Worm (Caenorhabditis elegans) whole organism, young adult: Measurements from ENCODE around the gene F55G7.1.

Experiments used
- B0019.2 ChIP-seq: fragments of 200-800 bp; sonication (Bioruptor generic); conservative IDR thresholded peaks from 2 replicates; pipeline ENCODE4 v1.3.6; 2022; ENCODE audit warnings: missing genetic modification reagents, missing genetic modification characterization, missing compliant biosample characterization
- D2030.7 ChIP-seq: fragments of 200-800 bp; sonication (Bioruptor generic); IDR thresholded peaks from 2 replicates; pipeline ENCODE4 v1.3.6; 2022; ENCODE audit warnings: missing genetic modification reagents, missing genetic modification characterization, missing compliant biosample characterization
- F10E7.11 ChIP-seq: sonication (generic microtip); optimal IDR thresholded peaks from 2 replicates; lab custom pipeline; 2017; ENCODE audit warnings: mild to moderate bottlenecking, missing genetic modification characterization, moderate library complexity, missing compliant biosample characterization
- F23B12.7 ChIP-seq: sonication (generic microtip); optimal IDR thresholded peaks from 2 replicates; lab custom pipeline; 2017; ENCODE audit warnings: missing genetic modification characterization, mild to moderate bottlenecking, missing compliant biosample characterization, antibody characterized with exemption, moderate library complexity; ENCODE audit not compliant: insufficient read depth
- F49E8.2 ChIP-seq: sonication (generic microtip); optimal IDR thresholded peaks from 3 replicates; lab custom pipeline; 2017; ENCODE audit warnings: missing genetic modification characterization, mild to moderate bottlenecking, missing compliant biosample characterization, antibody characterized with exemption, moderate library complexity; ENCODE audit not compliant: insufficient read depth
- F57C9.4 ChIP-seq: sonication (generic microtip); optimal IDR thresholded peaks from 2 replicates; lab custom pipeline; 2017; ENCODE audit warnings: mild to moderate bottlenecking, missing genetic modification characterization, missing compliant biosample characterization
- T07F8.4 ChIP-seq: sonication (generic microtip); optimal IDR thresholded peaks from 2 replicates; lab custom pipeline; 2016; ENCODE audit warnings: mild to moderate bottlenecking, missing genetic modification characterization, moderate library complexity, missing compliant biosample characterization
- T26A5.8 ChIP-seq: sonication (generic microtip); optimal IDR thresholded peaks from 2 replicates; lab custom pipeline; 2016; ENCODE audit warnings: missing genetic modification characterization, missing compliant biosample characterization
- Y53F4B.3 ChIP-seq: fragments of 200-800 bp; sonication (Bioruptor generic); IDR thresholded peaks from 2 replicates; pipeline ENCODE4 v1.3.6; 2022; ENCODE audit warnings: missing genetic modification reagents, missing genetic modification characterization, missing compliant biosample characterization
- Y53G8AR.9 ChIP-seq: fragments of 200-800 bp; sonication (Bioruptor generic); conservative IDR thresholded peaks from 2 replicates; pipeline ENCODE4 v1.3.6; 2022; ENCODE audit warnings: missing genetic modification reagents, missing genetic modification characterization, missing compliant biosample characterization
- Y56A3A.18 ChIP-seq: fragments of 200-800 bp; sonication (Bioruptor generic); IDR thresholded peaks from 2 replicates; pipeline ENCODE4 v1.3.6; 2022; ENCODE audit warnings: missing genetic modification reagents, missing genetic modification characterization, missing compliant biosample characterization
- Y95B8A.8 ChIP-seq: fragments of 200-800 bp; sonication (Bioruptor generic); IDR thresholded peaks from 2 replicates; pipeline ENCODE4 v1.3.6; 2022; ENCODE audit warnings: missing genetic modification reagents, missing genetic modification characterization, missing compliant biosample characterization
- akir-1 ChIP-seq: fragments of 200-800 bp; sonication (Bioruptor generic); optimal IDR thresholded peaks from 2 replicates; lab custom pipeline; 2018; ENCODE audit warnings: mild to moderate bottlenecking, missing genetic modification characterization, moderate library complexity, missing compliant biosample characterization
- ama-1 ChIP-seq, 3 experiments: fragments of 150-350 bp in 1 of 3; sonication (generic microtip) in 2 of 3; optimal IDR thresholded peaks; 2 replicates each; lab custom pipeline; 2014 to 2018; ENCODE audit warnings: missing biosample characterization in 2 of 3, missing genetic modification characterization in 2 of 3, missing genetic modification reagents in 2 of 3
- bed-1 ChIP-seq: fragments of 200-800 bp; sonication (Bioruptor generic); IDR thresholded peaks from 2 replicates; pipeline ENCODE4 v1.3.6; 2022; ENCODE audit warnings: missing genetic modification reagents, missing genetic modification characterization, missing compliant biosample characterization
- bed-2 ChIP-seq: fragments of 200-800 bp; sonication (Bioruptor generic); IDR thresholded peaks from 2 replicates; pipeline ENCODE4 v1.3.6; 2022; ENCODE audit warnings: missing genetic modification reagents, missing genetic modification characterization, missing compliant biosample characterization
- ccch-3 ChIP-seq: fragments of 200-800 bp; sonication (Bioruptor generic); optimal IDR thresholded peaks from 2 replicates; lab custom pipeline; 2018; ENCODE audit warnings: mild to moderate bottlenecking, missing genetic modification characterization, missing compliant biosample characterization
- ceh-40 ChIP-seq: fragments of 200-800 bp; sonication (Bioruptor generic); IDR thresholded peaks from 2 replicates; pipeline ENCODE4 v1.3.6; 2022; ENCODE audit warnings: missing genetic modification characterization, missing compliant biosample characterization
- dox-1 ChIP-seq: fragments of 200-800 bp; sonication (Bioruptor generic); IDR thresholded peaks from 2 replicates; pipeline ENCODE4 v1.3.6; 2022; ENCODE audit warnings: missing genetic modification reagents, missing genetic modification characterization, missing compliant biosample characterization
- dpff-1 ChIP-seq: sonication (generic microtip); optimal IDR thresholded peaks from 2 replicates; lab custom pipeline; 2017; ENCODE audit warnings: mild to moderate bottlenecking, missing genetic modification characterization, missing compliant biosample characterization
- dpl-1 ChIP-seq: fragments of 150-350 bp; optimal IDR thresholded peaks from 2 replicates; lab custom pipeline; 2014; ENCODE audit warnings: missing biosample characterization, missing genetic modification reagents, missing genetic modification characterization
- ekl-4 ChIP-seq: fragments of 200-800 bp; sonication (Bioruptor generic); IDR thresholded peaks from 2 replicates; pipeline ENCODE4 v1.3.6; 2022; ENCODE audit warnings: missing genetic modification reagents, missing genetic modification characterization, missing compliant biosample characterization
- ets-4 ChIP-seq: fragments of 200-800 bp; sonication (Bioruptor generic); optimal IDR thresholded peaks from 2 replicates; lab custom pipeline; 2018; ENCODE audit warnings: mild to moderate bottlenecking, missing genetic modification characterization, missing compliant biosample characterization
- lin-54 ChIP-seq: fragments of 200-800 bp; sonication (Bioruptor generic); optimal IDR thresholded peaks from 2 replicates; lab custom pipeline; 2018; ENCODE audit warnings: mild to moderate bottlenecking, missing genetic modification characterization, missing compliant biosample characterization
- lir-1 ChIP-seq: fragments of 200-800 bp; sonication (Bioruptor generic); conservative IDR thresholded peaks from 2 replicates; pipeline ENCODE4 v1.3.6; 2022; ENCODE audit warnings: missing genetic modification reagents, missing genetic modification characterization, missing compliant biosample characterization
- madf-6 ChIP-seq: fragments of 200-800 bp; sonication (Bioruptor generic); IDR thresholded peaks from 2 replicates; pipeline ENCODE4 v1.3.6; 2022; ENCODE audit warnings: missing genetic modification reagents, missing genetic modification characterization, missing compliant biosample characterization
- mel-28 ChIP-seq: sonication (generic microtip); optimal IDR thresholded peaks from 2 replicates; lab custom pipeline; 2016; ENCODE audit warnings: borderline replicate concordance, mild to moderate bottlenecking, missing genetic modification characterization, missing compliant biosample characterization
- mes-4 ChIP-seq: sonication (generic microtip); optimal IDR thresholded peaks from 2 replicates; lab custom pipeline; 2016; ENCODE audit warnings: missing genotype, missing genetic modification characterization, missing compliant biosample characterization
- nhr-179 ChIP-seq: sonication (generic microtip); optimal IDR thresholded peaks from 2 replicates; lab custom pipeline; 2016; ENCODE audit warnings: mild to moderate bottlenecking, missing genetic modification characterization, missing compliant biosample characterization
- nhr-80 ChIP-seq: sonication (generic microtip); optimal IDR thresholded peaks from 2 replicates; lab custom pipeline; 2016; ENCODE audit warnings: missing genetic modification characterization, missing compliant biosample characterization
- pbrm-1 ChIP-seq: fragments of 200-800 bp; sonication (Bioruptor generic); IDR thresholded peaks from 2 replicates; pipeline ENCODE4 v1.3.6; 2022; ENCODE audit warnings: missing genetic modification reagents, missing genetic modification characterization, missing compliant biosample characterization
- repo-1 ChIP-seq: sonication (generic microtip); optimal IDR thresholded peaks from 2 replicates; lab custom pipeline; 2017; ENCODE audit warnings: mild to moderate bottlenecking, missing genetic modification characterization, missing compliant biosample characterization
- somi-1 ChIP-seq: fragments of 200-800 bp; sonication (Bioruptor generic); optimal IDR thresholded peaks from 2 replicates; lab custom pipeline; 2018; ENCODE audit warnings: mild to moderate bottlenecking, missing genetic modification characterization, missing compliant biosample characterization
- sptf-2 ChIP-seq: fragments of 200-800 bp; sonication (Bioruptor generic); optimal IDR thresholded peaks from 2 replicates; lab custom pipeline; 2018; ENCODE audit warnings: mild to moderate bottlenecking, missing genetic modification characterization, missing compliant biosample characterization
- tlf-1 ChIP-seq: fragments of 200-800 bp; sonication (Bioruptor generic); optimal IDR thresholded peaks from 2 replicates; lab custom pipeline; 2018; ENCODE audit warnings: mild to moderate bottlenecking, missing genetic modification characterization, missing compliant biosample characterization
- xnd-1 ChIP-seq: sonication (generic microtip); optimal IDR thresholded peaks from 2 replicates; lab custom pipeline; 2016; ENCODE audit warnings: missing genotype, missing genetic modification reagents, missing genetic modification characterization, missing compliant biosample characterization
- zim-3 ChIP-seq: sonication (generic microtip); optimal IDR thresholded peaks from 2 replicates; lab custom pipeline; 2017; ENCODE audit warnings: mild to moderate bottlenecking, missing genetic modification characterization, moderate library complexity, missing compliant biosample characterization
- ztf-26 ChIP-seq: sonication (generic microtip); optimal IDR thresholded peaks from 2 replicates; lab custom pipeline; 2017; ENCODE audit warnings: missing genetic modification characterization, missing compliant biosample characterization
- ztf-3 ChIP-seq: fragments of 200-800 bp; sonication (Bioruptor generic); optimal IDR thresholded peaks from 2 replicates; lab custom pipeline; 2018; ENCODE audit warnings: mild to moderate bottlenecking, missing genetic modification characterization, missing compliant biosample characterization

Gene F55G7.1

DNA sequence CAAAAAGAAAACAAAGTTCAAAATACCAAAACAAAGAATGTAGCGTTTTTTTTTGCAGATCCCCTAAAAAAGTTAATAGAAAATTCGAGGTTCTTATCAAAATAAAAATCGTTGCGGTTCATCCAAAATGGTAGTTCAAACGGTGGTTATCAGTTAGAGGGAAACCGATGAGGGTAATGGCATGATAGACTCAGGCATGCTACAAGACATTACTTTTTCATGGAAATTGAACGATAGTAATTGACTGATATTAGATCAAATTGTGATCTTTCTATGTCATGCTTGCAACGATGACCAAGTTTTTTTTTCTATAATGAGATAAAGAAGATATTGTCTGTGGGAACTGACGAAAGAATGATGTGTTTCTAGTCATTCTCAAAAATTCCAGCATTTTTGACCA, 40.3 kb downstream of the F55G7.1 start (continued):
- no peak for TF ChIP-seq lir-1 (GFP tag; lab: Robert Waterston, UW)
- TF ChIP-seq mel-28 (tag; lab: Kevin White, UChicago) = no peak
- TF ChIP-seq ztf-26 (tag; lab: Kevin White, UChicago) = peak; percentile 4

DNA sequence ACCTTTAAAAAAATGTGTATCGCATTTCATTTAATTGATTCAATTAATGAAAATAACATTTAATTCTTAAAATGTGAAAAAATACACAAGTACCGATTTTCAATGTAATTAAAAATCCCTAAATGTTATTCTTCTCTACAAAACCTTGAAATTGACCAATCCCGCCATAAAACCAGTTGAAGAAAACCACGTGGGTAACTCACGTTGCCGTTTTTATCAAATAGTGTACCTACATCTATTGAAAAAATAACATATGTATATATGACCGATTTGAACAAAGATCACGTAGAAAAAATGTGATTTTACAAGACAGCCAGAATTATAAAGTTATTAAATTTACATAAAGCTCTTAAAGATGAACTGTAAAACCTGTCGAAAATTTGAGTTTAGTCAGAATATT, 40.9 kb downstream of the F55G7.1 start:
- TF ChIP-seq bed-1 (GFP tag; lab: Robert Waterston, UW) (no peak), F57C9.4 (no peak), sptf-2 (GFP tag; lab: Kevin White, UChicago) (no peak), nhr-80 (tag; lab: Kevin White, UChicago) (no peak)
- TF ChIP-seq, all 124 proteins: peak for 0

DNA sequence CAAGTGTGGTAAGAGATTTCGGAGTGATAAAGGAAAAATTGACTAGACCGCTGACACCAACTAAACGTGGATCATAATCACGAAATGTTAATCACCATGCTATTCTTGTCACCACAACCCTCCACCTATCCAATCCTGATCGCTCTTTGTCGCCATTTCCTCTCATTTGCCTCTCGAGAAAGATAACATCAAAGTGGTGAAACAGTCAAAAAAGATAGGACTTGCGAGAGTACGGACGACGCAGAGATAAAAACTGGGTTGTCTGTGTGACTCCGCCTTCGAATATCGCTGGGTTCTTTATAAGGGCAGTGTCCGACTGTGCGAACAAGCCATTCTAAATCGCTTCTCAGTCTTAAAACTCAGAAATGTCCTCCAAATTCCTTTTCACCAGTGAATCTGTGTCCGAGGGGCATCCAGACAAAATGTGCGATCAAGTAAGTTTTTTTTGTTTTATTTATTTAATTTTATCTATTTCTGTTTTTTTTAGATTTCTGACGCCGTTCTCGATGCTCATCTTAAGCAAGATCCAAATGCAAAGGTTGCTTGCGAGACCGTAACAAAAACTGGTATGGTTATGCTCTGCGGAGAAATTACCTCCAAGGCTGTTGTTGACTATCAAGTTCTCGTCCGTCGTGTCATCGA, 41.6 kb downstream of the F55G7.1 start, which contains the start of gene sams-1:
Gene sams-1, plus strand, starts transcription at position 300 of the 642 bp plus-strand sequence.
- TF ChIP-seq ama-1 (optimal IDR thresholded peaks at IDR 0.05; lab: Kevin White, UChicago) = peak; percentile 77
- TF ChIP-seq ama-1 (GFP tag; optimal IDR thresholded peaks at IDR 0.05; lab: Kevin White, UChicago) = no peak
- TF ChIP-seq bed-2 (GFP tag; lab: Robert Waterston, UW) = no peak
- no peak for TF ChIP-seq madf-6 (GFP tag; lab: Robert Waterston, UW)
- TF ChIP-seq zim-3 (tag; lab: Kevin White, UChicago) = no peak
- no peak for TF ChIP-seq Y56A3A.18 (GFP tag; lab: Robert Waterston, UW)
- TF ChIP-seq pbrm-1 (GFP tag; lab: Robert Waterston, UW) = no peak
- TF ChIP-seq nhr-80 (tag; lab: Kevin White, UChicago) = peak; percentile 8
- TF ChIP-seq D2030.7 = no peak
- no peak for TF ChIP-seq dpl-1 (GFP tag; lab: Kevin White, UChicago)
- no peak for TF ChIP-seq nhr-179 (tag; lab: Kevin White, UChicago)
- TF ChIP-seq Y53F4B.3 (GFP tag; lab: Robert Waterston, UW) = no peak
- TF ChIP-seq dox-1 = 0 out of 2 replicates have a peak, but pooled peaks have one; percentile 6
- TF ChIP-seq ceh-40 = no peak
- TF ChIP-seq F57C9.4 = no peak
- TF ChIP-seq tlf-1 (GFP tag; lab: Kevin White, UChicago) = no peak
- TF ChIP-seq, all 124 proteins: peak for 3

DNA sequence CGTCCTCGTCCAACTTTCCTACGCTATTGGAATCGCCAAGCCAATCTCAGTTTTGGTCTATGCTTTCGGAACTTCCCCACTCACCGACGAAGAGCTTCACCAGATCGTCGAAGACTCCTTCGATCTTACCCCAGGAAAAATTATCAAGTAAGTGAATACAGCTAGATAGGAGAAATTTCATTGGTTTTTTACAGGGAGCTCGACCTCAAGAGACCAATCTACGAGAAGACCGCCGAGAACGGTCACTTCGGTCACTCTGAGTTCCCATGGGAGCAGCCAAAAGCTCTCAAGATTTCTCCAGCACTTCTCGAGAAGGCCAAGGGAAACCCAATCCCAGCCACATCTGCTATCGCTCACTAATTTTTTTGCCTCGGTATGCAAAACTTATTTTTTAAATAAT, 42.8 kb downstream of the F55G7.1 start:
- no peak for TF ChIP-seq ets-4 (GFP tag; lab: Kevin White, UChicago)
- TF ChIP-seq sptf-2 (GFP tag; lab: Kevin White, UChicago) = no peak
- TF ChIP-seq dpff-1 (tag; lab: Kevin White, UChicago) = no peak
- no peak for TF ChIP-seq B0019.2 (GFP tag; lab: Robert Waterston, UW)
- no peak for TF ChIP-seq F10E7.11 (tag; lab: Kevin White, UChicago)
- TF ChIP-seq lin-54 (GFP tag; lab: Kevin White, UChicago) = no peak

DNA sequence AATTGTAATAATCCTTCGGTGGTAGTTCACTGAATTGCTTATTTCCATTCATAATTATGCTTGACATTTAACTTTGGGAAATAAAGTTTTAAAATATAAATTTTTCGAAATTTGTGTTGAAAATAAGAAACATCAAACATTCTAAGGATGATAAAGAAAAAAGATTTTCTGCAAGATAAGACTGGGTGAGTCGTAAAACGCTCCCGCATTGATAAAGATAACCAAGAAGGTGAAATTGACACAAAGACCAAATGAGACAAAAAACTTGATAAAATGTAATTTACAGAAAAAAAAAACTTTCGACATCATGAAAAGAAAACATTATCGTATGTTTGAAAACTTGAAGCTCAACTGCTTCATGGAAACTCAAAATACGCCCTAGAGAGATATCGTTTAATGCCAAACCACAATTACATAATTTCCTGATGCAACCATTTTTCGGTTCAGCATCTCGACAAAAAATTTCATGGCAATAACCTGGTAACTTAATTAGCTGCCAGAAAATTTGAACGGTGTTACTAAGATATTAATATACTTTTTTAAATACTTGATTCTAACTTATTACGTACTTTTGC, 43.9 kb downstream of the F55G7.1 start:
- TF ChIP-seq nhr-80 (tag; lab: Kevin White, UChicago) = peak; percentile 59
- no peak for TF ChIP-seq somi-1 (GFP tag; lab: Kevin White, UChicago)
- no peak for TF ChIP-seq mes-4 (tag; lab: Kevin White, UChicago)
- peak; percentile 11 for TF ChIP-seq T26A5.8 (tag; lab: Kevin White, UChicago)
- no peak for TF ChIP-seq F49E8.2
- TF ChIP-seq dpff-1 (tag; lab: Kevin White, UChicago) = no peak
- TF ChIP-seq ets-4 (GFP tag; lab: Kevin White, UChicago) = no peak
- no peak for TF ChIP-seq T07F8.4 (tag; lab: Kevin White, UChicago)
- no peak for TF ChIP-seq ama-1 (optimal IDR thresholded peaks at IDR 0.05; lab: Kevin White, UChicago)
- TF ChIP-seq ama-1 (GFP tag; optimal IDR thresholded peaks at IDR 0.05; lab: Kevin White, UChicago) = no peak
- no peak for TF ChIP-seq F23B12.7
- TF ChIP-seq ztf-26 (tag; lab: Kevin White, UChicago) = peak; percentile 46
- TF ChIP-seq Y95B8A.8 (GFP tag; lab: Robert Waterston, UW) = no peak
- peak; percentile 2 for TF ChIP-seq repo-1 (tag; lab: Kevin White, UChicago)
- TF ChIP-seq ccch-3 = no peak
- TF ChIP-seq ekl-4 (GFP tag; lab: Robert Waterston, UW) = no peak; the same call in 1 of the 2 replicates
- TF ChIP-seq ztf-3 (GFP tag; lab: Kevin White, UChicago) = no peak
- TF ChIP-seq xnd-1 = no peak
- no peak for TF ChIP-seq dpl-1 (GFP tag; lab: Kevin White, UChicago)
- no peak for TF ChIP-seq akir-1 (GFP tag; lab: Kevin White, UChicago)
- peak; percentile 52; the same call in 1 of the 2 replicates for TF ChIP-seq Y53G8AR.9 (GFP tag; lab: Robert Waterston, UW)
